Worm (Caenorhabditis elegans) whole organism, L4/young adult: ENCODE measurements around the gene fbxb-14.

Source experiments
- dao-5 ChIP-seq: sonication (generic microtip); optimal IDR thresholded peaks from 2 replicates; lab custom pipeline; 2016; ENCODE audit warnings: missing genotype, missing genetic modification characterization, moderate library complexity, missing compliant biosample characterization
- him-1 ChIP-seq: sonication (generic microtip); optimal IDR thresholded peaks from 2 replicates; lab custom pipeline; 2016; ENCODE audit warnings: missing genotype, missing genetic modification reagents, missing genetic modification characterization, missing compliant biosample characterization

- TF ChIP-seq dao-5 (tag; lab: Kevin White, UChicago) (no peak), him-1 (tag; lab: Kevin White, UChicago) (no peak)
Observed at ce11 chrII:596702-597101, 14.2 kb upstream of the fbxb-14 start.
